Worm (Caenorhabditis elegans) whole organism, dauer: ENCODE measurements around the gene ilkp-1.

Experiments used
- unc-62 ChIP-seq: sonication (generic microtip); optimal IDR thresholded peaks from 2 replicates; lab custom pipeline; 2017; ENCODE audit warnings: missing biosample characterization, missing genetic modification reagents, missing genetic modification characterization

ilkp-1 gene

DNA sequence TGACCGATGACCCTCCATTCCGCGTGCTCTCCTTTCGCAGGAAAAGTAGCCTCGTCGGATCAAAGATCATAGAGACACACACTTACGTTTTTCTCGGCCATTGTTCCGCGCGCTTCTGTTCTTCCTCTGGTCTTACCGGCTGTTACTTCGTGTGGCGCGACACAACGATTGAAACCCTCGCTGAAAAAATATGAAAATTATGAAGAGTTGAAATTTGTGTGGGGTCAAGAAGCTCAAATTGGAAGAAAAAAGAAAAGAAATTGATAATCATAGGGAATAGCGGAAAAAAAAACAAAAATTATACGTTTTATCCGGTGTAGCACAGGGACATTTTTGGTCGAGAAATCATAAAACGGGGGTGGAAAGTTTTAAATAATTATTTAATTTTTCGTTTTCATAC is 9.0 kb upstream of the ilkp-1 start, which contains the start of gene cey-1:
cey-1 (minus strand) TSS at position 180 of the 400 bp plus-strand sequence.
- no peak for TF ChIP-seq unc-62 (GFP tag; lab: Kevin White, UChicago)

DNA sequence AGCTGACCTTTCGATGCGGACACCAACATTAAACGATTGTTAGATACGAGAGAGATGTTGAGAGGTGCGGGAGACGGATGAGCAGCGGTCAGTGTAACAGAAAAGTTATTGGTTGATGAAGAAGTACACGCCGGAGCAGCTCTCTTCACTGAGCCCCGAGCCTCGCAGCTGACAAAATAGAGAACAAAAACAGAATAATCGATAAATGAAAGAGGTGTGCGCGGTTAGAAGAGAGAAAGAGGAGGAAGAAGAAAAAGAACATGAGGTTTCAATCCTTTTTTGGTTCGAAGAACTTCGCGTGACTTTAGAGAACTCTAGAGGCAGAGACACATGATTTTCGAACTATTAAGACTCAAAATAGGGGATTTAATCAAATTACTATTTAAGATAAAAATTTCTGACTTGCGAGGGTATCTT is 8.2 kb upstream of the ilkp-1 start:
- no peak for TF ChIP-seq unc-62 (GFP tag; lab: Kevin White, UChicago)

DNA sequence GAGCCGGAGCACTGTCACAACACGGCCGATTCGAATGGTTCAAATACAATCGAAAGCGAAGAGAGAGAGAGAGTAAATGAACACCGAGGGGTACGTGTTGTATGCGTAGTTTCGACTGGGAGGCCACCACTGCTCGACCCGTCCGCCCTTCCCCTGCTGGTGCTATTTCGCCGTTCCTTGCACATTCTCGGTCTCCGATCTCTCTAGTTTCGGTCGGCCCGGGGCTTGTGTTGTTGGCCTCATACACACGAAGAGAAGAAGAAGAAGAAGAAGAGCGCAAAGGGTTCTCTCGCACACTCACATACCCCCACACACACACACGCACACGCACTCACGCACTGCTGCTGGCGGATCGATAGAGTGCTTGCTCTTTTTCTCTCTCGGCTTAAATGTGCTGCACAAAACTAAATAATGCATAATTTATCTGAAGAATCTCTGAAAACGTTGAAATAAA is 7.2 kb upstream of the ilkp-1 start:
- TF ChIP-seq unc-62 (GFP tag; lab: Kevin White, UChicago), result no peak

DNA sequence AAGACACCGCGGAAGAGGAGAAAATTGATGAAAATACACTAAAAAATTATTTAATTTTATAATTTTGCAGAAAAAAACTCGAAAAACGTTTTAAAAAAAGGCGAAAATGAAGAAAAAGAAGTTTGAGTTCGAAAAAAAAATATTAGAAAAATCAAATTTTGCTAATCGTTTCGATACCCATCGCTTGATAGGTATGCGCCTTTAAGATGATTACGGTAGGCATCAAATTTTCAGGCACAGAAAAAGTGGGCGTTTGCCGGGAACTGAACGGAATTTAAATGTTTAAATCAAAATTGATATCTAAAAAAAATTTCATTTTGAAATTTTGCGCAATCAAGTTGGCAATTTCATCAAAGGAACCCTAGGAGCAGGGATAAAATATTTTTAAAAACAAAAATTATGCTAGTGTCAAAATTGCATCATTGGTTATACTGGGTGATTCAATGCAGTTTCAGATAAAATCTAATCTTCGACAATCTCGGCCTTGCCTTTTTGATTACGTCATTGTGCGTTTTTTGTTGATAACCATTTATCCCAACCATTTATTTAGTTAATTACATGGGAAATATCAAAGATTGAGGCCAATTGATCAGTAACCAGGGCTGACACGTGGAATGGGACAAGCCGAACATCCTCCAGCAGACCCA is 6.4 kb upstream of the ilkp-1 start:
- no peak for TF ChIP-seq unc-62 (GFP tag; lab: Kevin White, UChicago)

DNA sequence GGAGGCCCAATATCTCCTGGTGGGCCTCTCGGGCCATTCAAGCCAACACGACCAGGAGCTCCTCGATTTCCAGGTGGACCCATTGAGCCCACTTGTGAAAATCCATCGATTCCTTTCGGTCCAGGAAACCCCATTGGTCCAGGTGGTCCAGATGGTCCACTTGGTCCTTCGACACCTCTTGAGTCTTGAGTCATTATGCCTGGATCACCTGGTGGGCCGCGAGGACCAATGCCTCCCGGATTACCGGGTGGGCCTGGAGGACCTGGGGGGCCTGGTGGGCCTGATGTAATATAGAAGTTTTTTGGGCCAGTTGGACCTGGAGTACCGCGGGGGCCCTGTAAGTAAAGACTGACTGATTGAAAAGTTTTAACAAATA is 5.9 kb upstream of the ilkp-1 start:
- TF ChIP-seq unc-62 (GFP tag; lab: Kevin White, UChicago), result no peak

DNA sequence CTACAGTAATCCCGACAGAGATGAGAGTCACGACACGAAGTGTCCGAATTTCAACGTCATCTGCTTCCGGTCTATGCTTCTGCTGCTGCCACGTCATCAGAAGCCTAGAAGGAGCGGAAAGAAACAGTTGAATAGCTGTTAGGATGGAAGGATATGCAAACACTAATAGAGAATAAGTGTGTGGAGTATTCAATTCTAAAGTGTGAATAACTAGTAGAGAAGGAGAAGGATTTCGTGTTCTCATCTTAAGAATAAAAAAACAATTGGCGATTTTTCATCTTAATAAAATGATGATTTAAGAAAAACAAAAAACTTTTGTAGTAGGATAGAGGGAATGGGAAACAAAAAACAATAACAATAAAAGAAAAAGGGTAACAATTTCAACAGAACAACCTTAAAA is 4.2 kb upstream of the ilkp-1 start, which contains the start of gene col-83:
col-83 (minus strand) TSS at position 101 of the 400 bp plus-strand sequence.
- no peak for TF ChIP-seq unc-62 (GFP tag; lab: Kevin White, UChicago)

DNA sequence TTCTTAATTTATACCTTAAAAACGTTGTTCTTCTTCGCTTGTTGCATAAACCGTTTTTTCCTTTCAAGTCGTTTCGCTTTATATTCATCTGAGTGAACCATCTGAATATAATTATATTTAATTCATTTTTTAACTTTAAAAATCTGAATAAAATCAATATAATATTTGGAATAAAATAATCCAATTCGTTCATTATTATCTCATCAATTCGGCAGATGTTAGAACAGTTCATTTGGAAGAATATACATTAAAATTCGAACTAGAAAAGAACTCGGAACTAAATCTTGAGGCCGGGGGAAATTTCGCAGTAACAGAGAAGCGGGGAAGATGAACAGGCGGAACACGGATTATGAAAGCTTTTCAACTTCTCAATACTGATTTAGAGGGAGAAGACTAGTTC is 1.1 kb upstream of the ilkp-1 start, which contains the start of gene F33A8.4:
F33A8.4 (minus strand) TSS at position 101 of the 400 bp plus-strand sequence.
- TF ChIP-seq unc-62 (GFP tag; lab: Kevin White, UChicago), result no peak

DNA sequence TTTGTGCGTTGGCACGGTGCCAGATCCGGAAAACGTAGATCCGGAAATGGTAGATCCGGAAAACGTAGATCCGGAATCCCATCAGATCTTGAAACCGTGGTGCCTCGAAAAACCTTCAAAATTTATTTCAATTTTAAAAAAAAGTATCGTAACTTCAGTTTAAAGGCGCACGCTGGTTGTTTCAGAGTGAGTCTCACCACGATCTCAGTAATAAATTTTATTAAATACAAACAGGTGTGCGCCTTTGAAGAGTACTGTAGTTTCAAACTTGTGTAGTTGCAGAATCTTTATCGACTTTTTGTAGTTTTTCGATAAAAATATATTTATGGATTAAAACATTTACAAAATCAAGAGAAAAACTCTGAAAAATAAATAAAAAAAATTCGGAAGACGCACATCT is 623 bp downstream of the ilkp-1 start:
- no peak for TF ChIP-seq unc-62 (GFP tag; lab: Kevin White, UChicago)

DNA sequence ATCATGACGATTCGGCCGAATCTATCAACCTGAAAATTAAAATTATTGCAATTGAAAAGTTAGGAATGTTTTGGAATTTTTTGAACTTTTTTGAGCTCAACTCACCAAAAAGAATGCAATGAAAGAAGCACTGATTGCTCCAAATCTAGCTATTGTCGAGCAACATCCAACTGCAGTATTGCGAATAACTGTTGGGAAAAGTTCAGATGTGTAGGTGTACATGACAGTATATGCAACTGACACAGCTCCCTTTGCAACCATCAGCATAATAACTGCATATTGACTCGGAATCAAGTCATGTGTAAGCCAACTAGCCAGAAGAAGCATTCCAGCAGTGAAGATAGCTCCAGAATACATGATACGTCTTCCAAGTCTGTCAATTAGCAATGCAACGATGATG is 2.5 kb downstream of the ilkp-1 start:
- no peak for TF ChIP-seq unc-62 (GFP tag; lab: Kevin White, UChicago)

DNA sequence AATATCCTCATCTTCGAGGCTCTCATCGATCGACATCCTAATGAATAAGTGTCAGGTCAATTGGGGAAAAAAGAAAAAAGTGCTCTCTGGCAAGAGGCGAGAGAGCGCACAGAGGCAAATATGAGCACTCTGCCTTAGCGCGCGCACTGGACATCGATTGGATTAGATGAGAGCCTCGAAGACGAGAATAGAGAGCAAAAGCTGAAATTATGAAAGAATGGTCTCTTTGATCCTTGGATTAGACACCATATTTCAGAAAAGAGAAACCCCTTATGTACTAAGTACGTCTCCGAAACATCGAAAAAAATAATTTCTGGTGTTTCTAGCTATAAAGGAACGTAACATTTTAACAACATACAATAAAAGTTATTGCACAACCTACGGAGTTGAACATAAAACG is 5.2 kb downstream of the ilkp-1 start, which contains the start of gene F45E10.2:
F45E10.2 (minus strand) TSS at position 101 of the 400 bp plus-strand sequence.
- TF ChIP-seq unc-62 (GFP tag; lab: Kevin White, UChicago), result no peak

DNA sequence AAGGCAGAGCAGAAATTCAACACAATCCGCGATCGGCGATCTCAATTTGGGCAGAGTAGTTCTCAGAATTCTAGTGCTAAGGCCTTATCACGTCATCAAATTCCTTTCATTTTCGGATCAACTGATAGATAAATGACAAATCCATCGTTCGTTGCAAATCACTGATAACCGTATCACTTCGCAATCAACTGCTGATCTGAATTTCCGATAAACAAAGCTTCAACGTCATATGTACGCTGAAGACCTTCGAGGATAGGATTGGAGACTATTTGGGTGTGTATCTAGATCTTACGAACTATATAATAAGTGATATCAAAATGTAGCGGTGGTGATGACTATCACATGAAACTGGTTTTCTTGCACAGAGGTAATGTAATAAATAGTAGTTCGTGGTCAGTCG is 7.2 kb downstream of the ilkp-1 start:
- no peak for TF ChIP-seq unc-62 (GFP tag; lab: Kevin White, UChicago)

DNA sequence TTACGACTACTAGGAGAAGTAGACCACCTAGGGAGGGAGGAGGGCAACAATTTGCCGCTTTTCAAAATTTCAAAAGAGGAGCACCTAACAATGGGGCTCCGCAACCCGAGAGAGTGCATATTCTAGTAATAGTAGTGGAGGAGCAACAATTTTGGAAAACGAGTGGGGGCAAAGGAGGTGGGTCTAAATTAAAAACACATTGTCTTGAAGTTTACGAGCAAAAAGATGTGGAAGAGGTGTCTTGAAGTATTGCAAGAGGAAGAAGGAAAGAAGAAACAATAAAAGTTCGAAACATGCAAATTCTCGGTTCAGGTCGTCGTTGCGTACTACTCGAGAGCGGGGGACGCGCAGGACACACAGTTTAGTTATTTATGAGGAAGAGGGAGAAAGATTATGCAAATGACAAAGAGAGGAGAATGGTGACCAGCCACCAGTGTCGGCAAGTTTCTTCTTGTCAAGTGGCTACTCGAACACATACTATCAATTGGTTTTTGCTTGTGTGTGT is 14.2 kb downstream of the ilkp-1 start:
- TF ChIP-seq unc-62 (GFP tag; lab: Kevin White, UChicago), result no peak

DNA sequence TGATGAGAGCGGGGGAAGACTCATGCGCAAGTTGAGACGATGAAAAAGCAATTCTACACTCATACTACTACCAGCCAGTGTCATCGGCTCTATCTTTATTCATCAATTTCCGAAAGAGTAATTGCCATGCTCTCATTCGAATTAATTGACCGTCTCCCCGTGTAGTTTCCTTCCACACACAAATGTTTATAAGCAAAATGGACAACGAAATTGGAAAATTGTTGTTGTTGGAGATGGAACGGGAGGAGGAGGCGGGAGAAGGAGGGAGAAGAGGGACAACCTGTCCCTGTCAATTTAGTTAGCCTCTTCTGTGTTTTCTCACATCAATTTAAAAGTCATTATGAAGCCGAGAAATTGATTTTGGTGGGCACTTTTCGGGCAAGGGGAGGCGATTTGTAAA is 22.5 kb downstream of the ilkp-1 start:
- no peak for TF ChIP-seq unc-62 (GFP tag; lab: Kevin White, UChicago)

DNA sequence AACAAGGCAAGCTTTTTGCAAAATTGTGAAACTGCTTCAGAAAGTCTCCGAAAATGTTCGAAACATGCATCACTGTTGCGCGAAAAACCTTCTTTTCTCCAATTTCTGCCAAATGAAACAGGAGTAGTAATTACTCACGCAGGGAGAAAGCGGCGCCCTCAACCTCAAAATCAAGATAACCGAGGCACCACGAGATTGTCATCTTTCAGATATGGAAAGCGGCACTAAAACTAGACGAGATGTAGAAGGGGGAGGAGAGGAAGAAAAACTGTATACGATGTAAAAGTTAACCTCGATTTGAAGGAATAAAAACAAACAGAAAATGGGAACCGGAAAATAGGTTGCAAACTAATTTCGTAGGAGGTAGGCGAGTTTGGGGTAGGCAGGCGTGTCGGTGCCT is 26.5 kb downstream of the ilkp-1 start:
- no peak for TF ChIP-seq unc-62 (GFP tag; lab: Kevin White, UChicago)

DNA sequence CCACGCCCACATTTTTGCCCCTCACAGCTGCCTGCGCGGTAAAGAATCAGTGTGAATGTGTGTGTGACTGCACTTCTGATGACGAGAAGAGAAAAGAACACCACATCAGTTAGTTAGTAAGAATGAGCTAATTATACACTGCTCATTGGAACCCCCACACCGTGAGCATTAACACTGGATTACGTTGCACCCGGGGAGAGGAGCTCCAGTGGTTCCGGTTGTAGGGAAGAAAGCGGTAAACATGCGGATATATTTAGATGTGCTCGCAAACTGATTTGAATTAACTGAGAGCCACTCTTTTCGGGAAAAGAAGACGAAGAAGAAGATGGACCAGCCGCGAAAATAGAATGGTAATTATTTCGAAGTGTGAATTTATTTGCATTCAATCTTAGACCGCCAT is 36.7 kb downstream of the ilkp-1 start:
- no peak for TF ChIP-seq unc-62 (GFP tag; lab: Kevin White, UChicago)

DNA sequence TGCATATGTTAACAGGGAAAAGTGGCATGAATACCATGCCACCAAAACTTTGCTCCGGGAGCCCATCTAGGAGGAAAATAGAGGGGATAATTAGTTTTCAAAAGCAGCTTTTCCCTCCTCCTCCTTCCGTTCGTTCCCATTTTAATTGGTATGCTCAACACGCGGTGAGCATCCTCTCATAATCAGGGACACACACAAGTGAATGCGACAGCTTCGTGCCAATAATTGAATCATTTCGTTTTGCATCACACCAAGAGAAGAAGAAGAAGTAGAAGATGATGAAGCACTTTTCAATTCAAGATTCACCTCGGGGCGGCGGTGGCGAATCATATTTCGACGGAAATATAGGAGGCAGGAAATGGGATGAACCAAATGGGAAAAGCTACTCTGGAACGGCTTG is 38.1 kb downstream of the ilkp-1 start:
- TF ChIP-seq unc-62 (GFP tag; lab: Kevin White, UChicago), result no peak

DNA sequence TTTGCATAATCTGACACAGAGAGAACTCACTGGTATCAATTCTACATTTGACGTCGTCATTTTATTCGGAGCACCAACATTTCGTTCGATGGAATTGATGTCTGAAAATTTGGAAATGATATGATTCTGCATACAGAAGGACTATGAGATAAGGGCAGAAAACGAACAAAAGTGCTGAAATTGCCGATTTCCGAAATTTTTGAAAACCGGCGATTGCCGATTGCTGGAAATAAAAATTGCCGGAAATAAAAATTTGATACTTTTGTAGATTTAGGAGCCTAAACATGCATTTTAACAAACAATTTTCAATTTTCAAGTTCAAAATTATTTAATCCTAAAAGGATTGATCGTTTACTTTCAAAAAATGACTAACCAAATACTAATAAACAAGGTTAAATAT is 39.3 kb downstream of the ilkp-1 start, which contains the start of gene unc-53:
unc-53 (minus strand) TSS at position 101 of the 400 bp plus-strand sequence.
- no peak for TF ChIP-seq unc-62 (GFP tag; lab: Kevin White, UChicago)
